Worm (Caenorhabditis elegans): Measurements from ENCODE around the gene F44B9.2.

DNA sequence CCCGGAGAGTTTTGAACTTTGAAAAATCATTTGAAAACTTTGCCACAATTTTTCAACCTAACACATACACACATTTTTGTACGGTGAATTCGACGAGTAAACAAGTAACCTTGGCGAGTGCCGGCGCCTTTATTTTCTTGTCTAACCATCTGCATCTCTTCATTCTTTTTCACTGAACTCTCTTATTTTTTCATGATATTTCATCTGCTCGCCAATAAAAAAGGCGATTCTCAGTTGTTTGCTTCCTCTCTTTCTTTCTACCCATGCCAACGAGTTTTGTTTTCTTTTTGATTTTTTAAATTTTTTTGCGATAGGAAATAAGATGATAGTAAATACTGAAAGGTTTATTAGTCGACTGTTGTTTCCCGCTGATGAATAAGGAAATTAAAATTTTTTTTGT lies 43.5 kb upstream of the F44B9.2 start:
- TF ChIP-seq daf-12 (tag; optimal IDR thresholded peaks at IDR 0.05) (no peak), snpc-4 (tag; optimal IDR thresholded peaks at IDR 0.05) (no peak), unc-62 (GFP tag; optimal IDR thresholded peaks at IDR 0.05) (no peak), fkh-10 (GFP tag; optimal IDR thresholded peaks at IDR 0.05) (no peak)

Measured in whole organism, L3 larva.